Worm (Caenorhabditis elegans) whole organism, L1 larva: ENCODE measurements around the gene snr-1.

Source experiments
- C16A3.4 ChIP-seq: fragments of 150-350 bp; optimal IDR thresholded peaks from 2 replicates; lab custom pipeline; 2014; ENCODE audit warnings: missing biosample characterization, missing genetic modification characterization
- C34B4.2 ChIP-seq: sonication (generic microtip); optimal IDR thresholded peaks from 2 replicates; lab custom pipeline; 2017; ENCODE audit warnings: mild to moderate bottlenecking, missing genetic modification characterization, missing compliant biosample characterization
- F16B12.6 ChIP-seq: fragments of 150-350 bp; optimal IDR thresholded peaks from 2 replicates; lab custom pipeline; 2014; ENCODE audit warnings: missing biosample characterization, missing genetic modification characterization
- Y116A8C.19 ChIP-seq: sonication (generic microtip); optimal IDR thresholded peaks from 2 replicates; lab custom pipeline; 2016; ENCODE audit warnings: missing compliant biosample characterization, missing genetic modification characterization, borderline replicate concordance
- blmp-1 ChIP-seq: fragments of 150-350 bp; optimal IDR thresholded peaks from 2 replicates; lab custom pipeline; 2014; ENCODE audit warnings: missing biosample characterization, missing genetic modification characterization
- ceh-8 ChIP-seq: fragments of 200-800 bp; sonication (Bioruptor generic); optimal IDR thresholded peaks from 2 replicates; lab custom pipeline; 2018; ENCODE audit warnings: mild to moderate bottlenecking, missing genetic modification characterization, moderate library complexity, missing compliant biosample characterization
- ceh-82 ChIP-seq, 3 experiments: fragments of 150-350 bp in 1 of 3; sonication (generic microtip) in 2 of 3; optimal IDR thresholded peaks; 2 replicates each; lab custom pipeline; 2014 to 2017; ENCODE audit warnings: missing biosample characterization in 3 of 3, missing genetic modification characterization in 3 of 3
- ces-1 ChIP-seq: fragments of 150-350 bp; optimal IDR thresholded peaks from 2 replicates; lab custom pipeline; 2014; ENCODE audit warnings: missing biosample characterization, missing genetic modification reagents, missing genetic modification characterization
- dpl-1 ChIP-seq, 3 experiments: fragments of 150-350 bp in 2 of 3; sonication (generic microtip) in 1 of 3; optimal IDR thresholded peaks; 2 replicates each; lab custom pipeline; 2014 to 2017; ENCODE audit warnings: missing biosample characterization in 3 of 3, missing genetic modification characterization in 3 of 3, missing genetic modification reagents in 3 of 3
- efl-1 ChIP-seq, 4 experiments: fragments of 150-350 bp; optimal IDR thresholded peaks in 3 of 4; peaks in 1 of 4; 1 replicate in 1 of 4; 2 replicates in 3 of 4; lab custom pipeline; 2014; ENCODE audit warnings: missing biosample characterization in 2 of 4, missing genetic modification characterization in 2 of 4, missing genetic modification reagents in 2 of 4
- egl-27 ChIP-seq, 2 experiments: fragments of 150-350 bp in 1 of 2; sonication (generic microtip); optimal IDR thresholded peaks; 3 replicates each; lab custom pipeline; 2017 to 2018; ENCODE audit warnings: missing biosample characterization in 2 of 2, missing genetic modification characterization in 2 of 2, missing genetic modification reagents in 2 of 2
- elt-2 ChIP-seq: sonication (generic microtip); optimal IDR thresholded peaks from 2 replicates; lab custom pipeline; 2016; ENCODE audit warnings: missing genetic modification characterization, mild to moderate bottlenecking, inconsistent platforms, missing compliant biosample characterization, missing genetic modification reagents
- ets-5 ChIP-seq: fragments of 200-800 bp; sonication (Bioruptor generic); IDR thresholded peaks from 2 replicates; pipeline ENCODE4 v1.3.6; 2022; ENCODE audit warnings: missing genetic modification characterization, missing compliant biosample characterization
- fos-1 ChIP-seq: fragments of 150-350 bp; optimal IDR thresholded peaks from 2 replicates; lab custom pipeline; 2014; ENCODE audit warnings: missing biosample characterization, missing genetic modification characterization
- hlh-17 ChIP-seq: fragments of 200-800 bp; sonication (Bioruptor generic); optimal IDR thresholded peaks from 2 replicates; lab custom pipeline; 2018; ENCODE audit warnings: missing genetic modification characterization, mild to moderate bottlenecking, missing compliant biosample characterization, moderate library complexity, borderline replicate concordance
- isw-1 ChIP-seq: fragments of 200-800 bp; sonication (Bioruptor generic); IDR thresholded peaks from 2 replicates; pipeline ENCODE4 v1.3.6; 2022; ENCODE audit warnings: missing genetic modification characterization, missing compliant biosample characterization
- lin-13 ChIP-seq: fragments of 150-350 bp; optimal IDR thresholded peaks from 2 replicates; lab custom pipeline; 2014; ENCODE audit warnings: missing biosample characterization, missing genetic modification reagents, missing genetic modification characterization
- lin-14 ChIP-seq: fragments of 200-800 bp; sonication (Bioruptor generic); optimal IDR thresholded peaks from 2 replicates; lab custom pipeline; 2018; ENCODE audit warnings: mild to moderate bottlenecking, missing genetic modification characterization, moderate library complexity, missing compliant biosample characterization
- lin-15B ChIP-seq: fragments of 150-350 bp; sonication (generic microtip); optimal IDR thresholded peaks from 3 replicates; lab custom pipeline; 2014; ENCODE audit warnings: missing biosample characterization, missing genetic modification characterization
- lin-35 ChIP-seq, 2 experiments: fragments of 150-350 bp; optimal IDR thresholded peaks; 2 replicates each; lab custom pipeline; 2014; ENCODE audit warnings: missing biosample characterization in 2 of 2, missing genetic modification characterization in 2 of 2, missing genetic modification reagents in 2 of 2
- lsy-2 ChIP-seq, 2 experiments: fragments of 150-350 bp; optimal IDR thresholded peaks; 2 replicates each; lab custom pipeline; 2014; ENCODE audit warnings: missing biosample characterization in 2 of 2, missing genetic modification characterization in 2 of 2
- mab-9 ChIP-seq: fragments of 200-800 bp; sonication (Bioruptor generic); IDR thresholded peaks from 2 replicates; pipeline ENCODE4 v1.3.6; 2022; ENCODE audit warnings: missing genetic modification reagents, missing genetic modification characterization, missing compliant biosample characterization
- mdl-1 ChIP-seq, 2 experiments: fragments of 150-350 bp; optimal IDR thresholded peaks; 2 replicates each; lab custom pipeline; 2014 to 2017; ENCODE audit warnings: missing biosample characterization in 2 of 2, missing genetic modification characterization in 2 of 2, inconsistent platforms in 1 of 2
- mef-2 ChIP-seq: fragments of 150-350 bp; optimal IDR thresholded peaks from 2 replicates; lab custom pipeline; 2014; ENCODE audit warnings: missing biosample characterization, missing genetic modification characterization
- mep-1 ChIP-seq: fragments of 150-350 bp; optimal IDR thresholded peaks from 2 replicates; lab custom pipeline; 2014; ENCODE audit warnings: missing biosample characterization, missing genetic modification characterization
- nhr-11 ChIP-seq: fragments of 150-350 bp; optimal IDR thresholded peaks from 2 replicates; lab custom pipeline; 2014; ENCODE audit warnings: missing biosample characterization, missing genetic modification characterization
- nhr-12 ChIP-seq: sonication (generic microtip); optimal IDR thresholded peaks from 2 replicates; lab custom pipeline; 2017; ENCODE audit warnings: missing biosample characterization, missing genetic modification characterization
- nhr-19 ChIP-seq: fragments of 200-800 bp; sonication (Bioruptor generic); conservative IDR thresholded peaks from 2 replicates; pipeline ENCODE4 v1.3.6; 2022; ENCODE audit warnings: missing genetic modification characterization, missing compliant biosample characterization
- nhr-20 ChIP-seq: sonication (generic microtip); optimal IDR thresholded peaks from 2 replicates; lab custom pipeline; 2016; ENCODE audit warnings: mild to moderate bottlenecking, missing genetic modification characterization, missing compliant biosample characterization
- nhr-237 ChIP-seq: fragments of 150-350 bp; optimal IDR thresholded peaks from 2 replicates; lab custom pipeline; 2014; ENCODE audit warnings: missing biosample characterization, missing genetic modification characterization
- nhr-71 ChIP-seq: sonication (generic microtip); optimal IDR thresholded peaks from 2 replicates; lab custom pipeline; 2016; ENCODE audit warnings: mild to moderate bottlenecking, missing genetic modification characterization, moderate library complexity, missing compliant biosample characterization
- nhr-77 ChIP-seq: fragments of 150-350 bp; optimal IDR thresholded peaks from 2 replicates; lab custom pipeline; 2014; ENCODE audit warnings: missing biosample characterization, missing genetic modification characterization
- nhr-84 ChIP-seq: sonication (generic microtip); optimal IDR thresholded peaks from 2 replicates; lab custom pipeline; 2017; ENCODE audit warnings: missing biosample characterization, missing genetic modification characterization
- nhr-90 ChIP-seq: sonication (generic microtip); optimal IDR thresholded peaks from 2 replicates; lab custom pipeline; 2016; ENCODE audit warnings: mild to moderate bottlenecking, missing genetic modification characterization, missing compliant biosample characterization; ENCODE audit not compliant: poor library complexity
- pag-3 ChIP-seq: sonication (generic microtip); optimal IDR thresholded peaks from 2 replicates; lab custom pipeline; 2017; ENCODE audit warnings: missing genetic modification characterization, mild to moderate bottlenecking, missing compliant biosample characterization, antibody characterized with exemption, borderline replicate concordance; ENCODE audit not compliant: insufficient read depth
- pax-3 ChIP-seq: fragments of 200-800 bp; sonication (Bioruptor generic); optimal IDR thresholded peaks from 2 replicates; lab custom pipeline; 2018; ENCODE audit warnings: mild to moderate bottlenecking, missing genetic modification characterization, moderate library complexity, missing compliant biosample characterization
- pqm-1 ChIP-seq: sonication (generic microtip); optimal IDR thresholded peaks from 3 replicates; lab custom pipeline; 2017; ENCODE audit warnings: missing biosample characterization, missing genetic modification characterization
- rnt-1 ChIP-seq: sonication (generic microtip); optimal IDR thresholded peaks from 2 replicates; lab custom pipeline; 2016; ENCODE audit warnings: mild to moderate bottlenecking, missing genetic modification characterization, moderate library complexity, missing compliant biosample characterization
- skn-1 ChIP-seq: fragments of 150-350 bp; optimal IDR thresholded peaks from 2 replicates; lab custom pipeline; 2014; ENCODE audit warnings: missing biosample characterization, missing genetic modification characterization
- snu-23 ChIP-seq: sonication (generic microtip); optimal IDR thresholded peaks from 2 replicates; lab custom pipeline; 2016; ENCODE audit warnings: missing genetic modification characterization, missing compliant biosample characterization
- sox-4 ChIP-seq: sonication (generic microtip); optimal IDR thresholded peaks from 2 replicates; lab custom pipeline; 2016; ENCODE audit warnings: missing genetic modification characterization, missing compliant biosample characterization
- tbx-2 ChIP-seq: sonication (generic microtip); optimal IDR thresholded peaks from 2 replicates; lab custom pipeline; 2016; ENCODE audit warnings: missing genetic modification characterization, missing compliant biosample characterization
- tlp-1 ChIP-seq: fragments of 150-350 bp; optimal IDR thresholded peaks from 2 replicates; lab custom pipeline; 2014; ENCODE audit warnings: missing biosample characterization, missing genetic modification characterization
- xbp-1 ChIP-seq: sonication (generic microtip); optimal IDR thresholded peaks from 2 replicates; lab custom pipeline; 2016; ENCODE audit warnings: missing genetic modification characterization, missing compliant biosample characterization

snr-1 gene

ce11 chrIV:17111813-17112212, 24.0 kb downstream of the snr-1 start, which contains the start of gene Y116A8C.33:
Gene Y116A8C.33 (plus strand): TSS chrIV:17112113.
- TF ChIP-seq nhr-77 = no peak
- no peak for TF ChIP-seq lin-13 (GFP tag; lab: Kevin White, UChicago)
- TF ChIP-seq pqm-1 = no peak
- TF ChIP-seq ceh-8 (GFP tag; lab: Kevin White, UChicago) = no peak
- TF ChIP-seq pax-3 (tag; lab: Kevin White, UChicago) = no peak
- no peak for TF ChIP-seq fos-1
- no peak for TF ChIP-seq hlh-17 (GFP tag; lab: Kevin White, UChicago)
- TF ChIP-seq nhr-90 (tag; lab: Kevin White, UChicago) = no peak
- no peak for TF ChIP-seq blmp-1 (tag; lab: Kevin White, UChicago)
- no peak for TF ChIP-seq sox-4
- TF ChIP-seq nhr-237 = no peak
- TF ChIP-seq snu-23 = no peak
- TF ChIP-seq Y116A8C.19 (tag; lab: Kevin White, UChicago) = no peak
- no peak for TF ChIP-seq skn-1 (tag; lab: Kevin White, UChicago)
- TF ChIP-seq C34B4.2 = no peak
- no peak for TF ChIP-seq nhr-84 (tag; lab: Kevin White, UChicago)
- no peak for TF ChIP-seq lin-15B
- no peak for TF ChIP-seq mef-2 (tag; lab: Kevin White, UChicago)
- TF ChIP-seq, all 84 proteins: peak for 0

- TF ChIP-seq sox-4 = no peak
- no peak for TF ChIP-seq skn-1 (tag; lab: Kevin White, UChicago)
- no peak for TF ChIP-seq mef-2 (tag; lab: Kevin White, UChicago)
- no peak for TF ChIP-seq mab-9 (GFP tag; lab: Robert Waterston, UW)
- no peak for TF ChIP-seq C34B4.2
- TF ChIP-seq ceh-8 (GFP tag; lab: Kevin White, UChicago) = no peak
- no peak for TF ChIP-seq isw-1 (GFP tag; lab: Robert Waterston, UW)
- no peak for TF ChIP-seq lsy-2 (tag; optimal IDR thresholded peaks at IDR 0.05; lab: Kevin White, UChicago)
- no peak for TF ChIP-seq Y116A8C.19 (tag; lab: Kevin White, UChicago)
Observed at ce11 chrIV:17116345-17116744, 28.5 kb downstream of the snr-1 start, which contains the start of gene cyn-13. Gene cyn-13 (minus strand): TSS chrIV:17116657.

ce11 chrIV:17116821-17117220, 29.0 kb downstream of the snr-1 start:
- peak; percentile 21 for TF ChIP-seq ceh-8 (GFP tag; lab: Kevin White, UChicago)
- TF ChIP-seq C34B4.2 = no peak
- TF ChIP-seq lin-14 = no peak
- no peak for TF ChIP-seq nhr-77
- no peak for TF ChIP-seq nhr-237

- TF ChIP-seq elt-2 (tag; lab: Kevin White, UChicago) (no peak), nhr-19 (GFP tag; lab: Robert Waterston, UW) (0 out of 2 replicates have a peak, but pooled peaks have one; percentile 23), mdl-1 (tag; optimal IDR thresholded peaks at IDR 0.05; lab: Kevin White, UChicago) (peak in 1 of 2 experiments; percentile 17), egl-27 (tag; optimal IDR thresholded peaks at IDR 0.05; lab: Kevin White, UChicago) (no peak), tlp-1 (tag; lab: Kevin White, UChicago) (no peak), nhr-71 (peak; percentile 46), C16A3.4 (peak; percentile 33), Y116A8C.19 (tag; lab: Kevin White, UChicago) (no peak), blmp-1 (tag; lab: Kevin White, UChicago) (peak; percentile 26), pag-3 (tag; lab: Kevin White, UChicago) (no peak), ets-5 (no peak), lin-15B (peak; percentile 7), snu-23 (peak; percentile 51), tbx-2 (tag; lab: Kevin White, UChicago) (peak; percentile 7), skn-1 (tag; lab: Kevin White, UChicago) (peak; percentile 10), F16B12.6 (tag; lab: Kevin White, UChicago) (peak; percentile 6), efl-1 (optimal IDR thresholded peaks at IDR 0.05; lab: Kevin White, UChicago) (peak; percentile 42 to 48), efl-1 (GFP tag; optimal IDR thresholded peaks at IDR 0.05 in 1 of 2; lab: Kevin White, UChicago) (peak; percentile 39 to 91), mep-1 (tag; lab: Kevin White, UChicago) (peak; percentile 18), nhr-20 (tag; lab: Kevin White, UChicago) (peak; percentile 28), nhr-77 (no peak), lin-35 (GFP tag; optimal IDR thresholded peaks at IDR 0.05; lab: Kevin White, UChicago) (peak; percentile 17 to 51), nhr-11 (tag; lab: Kevin White, UChicago) (no peak), lsy-2 (tag; optimal IDR thresholded peaks at IDR 0.05; lab: Kevin White, UChicago) (peak in 1 of 2 experiments; percentile 52), nhr-12 (no peak), ces-1 (no peak), ceh-82 (tag; optimal IDR thresholded peaks at IDR 0.05; lab: Kevin White, UChicago) (peak in 2 of 3 experiments; percentile 16 to 43), rnt-1 (tag; lab: Kevin White, UChicago) (peak; percentile 60), xbp-1 (tag; lab: Kevin White, UChicago) (peak; percentile 0), dpl-1 (GFP tag; optimal IDR thresholded peaks at IDR 0.05; lab: Kevin White, UChicago) (peak; percentile 14 to 48 (median 30)), nhr-90 (tag; lab: Kevin White, UChicago) (peak; percentile 5)
Observed at ce11 chrIV:17118585-17118984, 30.7 kb downstream of the snr-1 start, which contains the start of gene uaf-2. Gene uaf-2 (minus strand): TSS chrIV:17118767.
